Fruit fly (Drosophila melanogaster) whole organism, embryonic: ENCODE measurements around the gene Doc2.

Source experiments
- Adf1 ChIP-seq: fragments of 200-800 bp; sonication (Bioruptor generic); IDR thresholded peaks from 2 replicates; pipeline ENCODE4 v1.3.6; 2022; ENCODE audit warnings: missing biosample characterization, missing genetic modification characterization
- Awh ChIP-seq: fragments of 200-800 bp; sonication (Bioruptor generic); IDR thresholded peaks from 2 replicates; pipeline ENCODE4, ENCODE4 v1.3.6; 2022; ENCODE audit warnings: missing biosample characterization, missing genetic modification characterization
- CG10431 ChIP-seq: fragments of 200-800 bp; sonication (Bioruptor generic); optimal IDR thresholded peaks from 3 replicates; lab custom pipeline; 2018; ENCODE audit warnings: missing biosample characterization, mild to moderate bottlenecking, missing genetic modification characterization
- CG11398 ChIP-seq: fragments of 200-800 bp; sonication (Bioruptor generic); optimal IDR thresholded peaks from 2 replicates; lab custom pipeline; 2016; ENCODE audit warnings: missing biosample characterization, missing genetic modification characterization
- CG12769 ChIP-seq: fragments of 200-800 bp; sonication (Bioruptor generic); optimal IDR thresholded peaks from 2 replicates; lab custom pipeline; 2019; ENCODE audit warnings: missing biosample characterization, mild to moderate bottlenecking, missing genetic modification characterization, moderate library complexity
- CG17359 ChIP-seq: fragments of 200-800 bp; sonication (Bioruptor generic); optimal IDR thresholded peaks from 3 replicates; lab custom pipeline; 2018; ENCODE audit warnings: missing biosample characterization, mild to moderate bottlenecking, missing genetic modification characterization, moderate library complexity
- Mad ChIP-seq: fragments of 200-800 bp; sonication (Bioruptor generic); optimal IDR thresholded peaks from 2 replicates; lab custom pipeline; 2016; ENCODE audit warnings: missing biosample characterization, missing genetic modification characterization
- Nf-YC ChIP-seq: fragments of 200-800 bp; optimal IDR thresholded peaks from 3 replicates; lab custom pipeline; 2019; ENCODE audit warnings: missing biosample characterization, mild to moderate bottlenecking, missing genetic modification characterization, moderate library complexity
- ash1 ChIP-seq: fragments of 200-800 bp; sonication (Bioruptor generic); optimal IDR thresholded peaks from 2 replicates; lab custom pipeline; 2018; ENCODE audit warnings: missing biosample characterization, mild to moderate bottlenecking, missing genetic modification characterization
- chif ChIP-seq, 2 experiments: fragments of 200-800 bp; sonication (Bioruptor generic); optimal IDR thresholded peaks; 3 replicates each; lab custom pipeline; 2016; ENCODE audit warnings: missing biosample characterization in 2 of 2, missing genetic modification characterization in 2 of 2
- eyg ChIP-seq: fragments of 200-800 bp; sonication (Bioruptor generic); optimal IDR thresholded peaks from 3 replicates; lab custom pipeline; 2016; ENCODE audit warnings: missing biosample characterization, missing genetic modification characterization
- oc ChIP-seq: fragments of 200-800 bp; sonication (Bioruptor generic); optimal IDR thresholded peaks from 2 replicates; lab custom pipeline; 2018; ENCODE audit warnings: missing biosample characterization, mild to moderate bottlenecking, missing genetic modification characterization, moderate library complexity
- slou ChIP-seq: fragments of 200-800 bp; sonication (Bioruptor generic); optimal IDR thresholded peaks from 3 replicates; lab custom pipeline; 2016; ENCODE audit warnings: missing biosample characterization, missing genetic modification characterization
- unc-4 ChIP-seq: fragments of 200-800 bp; sonication (Bioruptor generic); IDR thresholded peaks from 2 replicates; pipeline ENCODE4 v1.3.6; 2022; ENCODE audit warnings: missing biosample characterization, missing genetic modification characterization; ENCODE audit not compliant: partially characterized antibody

dm6 chr3L:8978678-8979413 is 40.2 kb downstream of the Doc2 start:
- peak in 1 of 2 experiments; percentile 21 for TF ChIP-seq chif (GFP tag; optimal IDR thresholded peaks at IDR 0.05; lab: Kevin White, UChicago)
- no peak for TF ChIP-seq Mad (GFP tag; lab: Kevin White, UChicago)
- TF ChIP-seq Nf-YC = peak; percentile 8
- TF ChIP-seq Awh = no peak
- peak; percentile 44 for TF ChIP-seq unc-4
- TF ChIP-seq oc (tag; lab: Kevin White, UChicago) = peak; percentile 49
- TF ChIP-seq CG12769 (tag; lab: Kevin White, UChicago) = no peak
- TF ChIP-seq Adf1 = peak; percentile 11; the same call in 1 of the 2 replicates
- TF ChIP-seq CG10431 = no peak
- TF ChIP-seq ash1 (GFP tag; lab: Kevin White, UChicago) = no peak
- peak; percentile 52 for TF ChIP-seq CG17359 (tag; lab: Kevin White, UChicago)
- TF ChIP-seq CG11398 (GFP tag; lab: Kevin White, UChicago) = no peak
- TF ChIP-seq slou = no peak
- no peak for TF ChIP-seq eyg
